Worm (Caenorhabditis elegans) whole organism, midembryonic: ENCODE data around the gene srz-20.

Source experiments
- flt-1 ChIP-seq: fragments of 200-800 bp; sonication (Bioruptor generic); IDR thresholded peaks from 2 replicates; pipeline ENCODE4 v1.3.6; 2022; ENCODE audit warnings: missing genetic modification characterization, missing compliant biosample characterization
- tab-1 ChIP-seq: fragments of 200-800 bp; sonication (Bioruptor generic); IDR thresholded peaks from 2 replicates; pipeline ENCODE4 v1.3.6; 2022; ENCODE audit warnings: missing genetic modification characterization, missing compliant biosample characterization

ce11 chrIV:3892027-3892426 is 23.4 kb upstream of the srz-20 start, which contains the start of gene F56D6.9:
- no peak for TF ChIP-seq tab-1 (GFP tag; lab: Robert Waterston, UW)
- TF ChIP-seq flt-1 (GFP tag; lab: Robert Waterston, UW) = no peak
